Worm (Caenorhabditis elegans) whole organism, late embryonic: ENCODE data around the gene B0334.4.

Experiments
- C38D4.7 ChIP-seq: fragments of 200-800 bp; sonication (Bioruptor generic); optimal IDR thresholded peaks from 2 replicates; lab custom pipeline; 2018; ENCODE audit warnings: mild to moderate bottlenecking, missing genetic modification characterization, moderate library complexity, missing compliant biosample characterization
- F13H6.1 ChIP-seq: sonication (generic microtip); optimal IDR thresholded peaks from 2 replicates; lab custom pipeline; 2016; ENCODE audit warnings: missing genetic modification characterization, missing compliant biosample characterization
- K09A11.1 ChIP-seq: sonication (generic microtip); optimal IDR thresholded peaks from 2 replicates; lab custom pipeline; 2017; ENCODE audit warnings: antibody characterized with exemption, mild to moderate bottlenecking, missing genetic modification characterization, missing compliant biosample characterization; ENCODE audit not compliant: insufficient read depth
- ceh-14 ChIP-seq: sonication (generic microtip); optimal IDR thresholded peaks from 2 replicates; lab custom pipeline; 2016; ENCODE audit warnings: missing genotype, missing genetic modification characterization, missing compliant biosample characterization
- ceh-18 ChIP-seq: sonication (generic microtip); optimal IDR thresholded peaks from 2 replicates; lab custom pipeline; 2016; ENCODE audit warnings: missing genetic modification characterization, missing compliant biosample characterization
- ceh-19 ChIP-seq: fragments of 200-800 bp; sonication (Bioruptor generic); optimal IDR thresholded peaks from 2 replicates; lab custom pipeline; 2018; ENCODE audit warnings: mild to moderate bottlenecking, missing genetic modification characterization, missing compliant biosample characterization
- ceh-2 ChIP-seq: sonication (generic microtip); optimal IDR thresholded peaks from 2 replicates; lab custom pipeline; 2016; ENCODE audit warnings: missing genotype, missing genetic modification characterization, missing compliant biosample characterization
- ceh-22 ChIP-seq: sonication (generic microtip); optimal IDR thresholded peaks from 2 replicates; lab custom pipeline; 2017; ENCODE audit warnings: missing biosample characterization, missing genetic modification characterization
- ceh-45 ChIP-seq: fragments of 200-800 bp; sonication (Bioruptor generic); IDR thresholded peaks from 2 replicates; pipeline ENCODE4 v1.3.6; 2022; ENCODE audit warnings: missing genetic modification reagents, missing genetic modification characterization, missing compliant biosample characterization
- ceh-48 ChIP-seq: sonication (generic microtip); optimal IDR thresholded peaks from 2 replicates; lab custom pipeline; 2016; ENCODE audit warnings: missing genetic modification characterization, inconsistent platforms, missing compliant biosample characterization
- ceh-9 ChIP-seq: sonication (generic microtip); optimal IDR thresholded peaks from 2 replicates; lab custom pipeline; 2016; ENCODE audit warnings: mild to moderate bottlenecking, missing genetic modification characterization, inconsistent platforms, missing compliant biosample characterization
- che-1 ChIP-seq: sonication (generic microtip); optimal IDR thresholded peaks from 2 replicates; lab custom pipeline; 2016; ENCODE audit warnings: mild to moderate bottlenecking, missing genetic modification characterization, missing compliant biosample characterization
- dmd-4 ChIP-seq: sonication (generic microtip); optimal IDR thresholded peaks from 2 replicates; lab custom pipeline; 2016; ENCODE audit warnings: borderline replicate concordance, missing genetic modification characterization, missing compliant biosample characterization
- dve-1 ChIP-seq: sonication (generic microtip); optimal IDR thresholded peaks from 2 replicates; lab custom pipeline; 2017; ENCODE audit warnings: antibody characterized with exemption, mild to moderate bottlenecking, missing genetic modification characterization, missing compliant biosample characterization
- elt-2 ChIP-seq: sonication (generic microtip); optimal IDR thresholded peaks from 2 replicates; lab custom pipeline; 2016; ENCODE audit warnings: missing genetic modification reagents, missing genetic modification characterization, missing compliant biosample characterization
- eyg-1 ChIP-seq: sonication (generic microtip); optimal IDR thresholded peaks from 2 replicates; lab custom pipeline; 2016; ENCODE audit warnings: missing genotype, missing genetic modification characterization, missing compliant biosample characterization
- fax-1 ChIP-seq: sonication (generic microtip); optimal IDR thresholded peaks from 2 replicates; lab custom pipeline; 2016; ENCODE audit warnings: missing genotype, missing genetic modification characterization, missing compliant biosample characterization
- fkh-10 ChIP-seq: fragments of 150-350 bp; optimal IDR thresholded peaks from 2 replicates; lab custom pipeline; 2014; ENCODE audit warnings: missing biosample characterization, missing genetic modification reagents, missing genetic modification characterization
- gmeb-2 ChIP-seq: sonication (generic microtip); optimal IDR thresholded peaks from 2 replicates; lab custom pipeline; 2016; ENCODE audit warnings: missing genetic modification characterization, inconsistent platforms, missing compliant biosample characterization
- hlh-13 ChIP-seq: fragments of 200-800 bp; sonication (Bioruptor generic); optimal IDR thresholded peaks from 2 replicates; lab custom pipeline; 2018; ENCODE audit warnings: mild to moderate bottlenecking, missing genetic modification characterization, missing compliant biosample characterization
- hlh-15 ChIP-seq: sonication (generic microtip); optimal IDR thresholded peaks from 2 replicates; lab custom pipeline; 2016; ENCODE audit warnings: missing genetic modification characterization, missing compliant biosample characterization
- lin-11 ChIP-seq: fragments of 200-800 bp; sonication (Bioruptor generic); optimal IDR thresholded peaks from 2 replicates; lab custom pipeline; 2018; ENCODE audit warnings: mild to moderate bottlenecking, missing genetic modification characterization, missing compliant biosample characterization
- madf-2 ChIP-seq: sonication (generic microtip); optimal IDR thresholded peaks from 2 replicates; lab custom pipeline; 2017; ENCODE audit warnings: missing genetic modification characterization, missing compliant biosample characterization
- nfya-1 ChIP-seq: sonication (generic microtip); optimal IDR thresholded peaks from 2 replicates; lab custom pipeline; 2017; ENCODE audit warnings: missing genetic modification characterization, mild to moderate bottlenecking, missing compliant biosample characterization, antibody characterized with exemption, moderate library complexity
- nhr-11 ChIP-seq: fragments of 150-350 bp; optimal IDR thresholded peaks from 2 replicates; lab custom pipeline; 2014; ENCODE audit warnings: missing biosample characterization, missing genetic modification characterization
- nhr-232 ChIP-seq: sonication (generic microtip); optimal IDR thresholded peaks from 2 replicates; lab custom pipeline; 2016; ENCODE audit warnings: missing genetic modification characterization, missing compliant biosample characterization
- odd-2 ChIP-seq: sonication (generic microtip); optimal IDR thresholded peaks from 2 replicates; lab custom pipeline; 2017; ENCODE audit warnings: antibody characterized with exemption, mild to moderate bottlenecking, missing genetic modification characterization, missing compliant biosample characterization
- pat-9 ChIP-seq: fragments of 200-800 bp; sonication (Bioruptor generic); optimal IDR thresholded peaks from 2 replicates; lab custom pipeline; 2018; ENCODE audit warnings: mild to moderate bottlenecking, missing genetic modification characterization, moderate library complexity, missing compliant biosample characterization
- pax-1 ChIP-seq: fragments of 150-350 bp; optimal IDR thresholded peaks from 2 replicates; lab custom pipeline; 2014; ENCODE audit warnings: missing biosample characterization, missing genetic modification characterization
- pha-2 ChIP-seq: sonication (generic microtip); optimal IDR thresholded peaks from 2 replicates; lab custom pipeline; 2017; ENCODE audit warnings: mild to moderate bottlenecking, missing genetic modification characterization, missing compliant biosample characterization
- pha-4 ChIP-seq: fragments of 150-350 bp; optimal IDR thresholded peaks from 2 replicates; lab custom pipeline; 2018; ENCODE audit warnings: missing biosample characterization, missing genetic modification reagents, missing genetic modification characterization
- ref-2 ChIP-seq: sonication (generic microtip); optimal IDR thresholded peaks from 2 replicates; lab custom pipeline; 2016; ENCODE audit warnings: missing genetic modification characterization, missing compliant biosample characterization
- sdc-2 ChIP-seq: sonication (generic microtip); optimal IDR thresholded peaks from 2 replicates; lab custom pipeline; 2016; ENCODE audit warnings: missing genotype, missing genetic modification characterization, missing compliant biosample characterization
- sox-4 ChIP-seq: sonication (generic microtip); optimal IDR thresholded peaks from 2 replicates; lab custom pipeline; 2017; ENCODE audit warnings: mild to moderate bottlenecking, missing genetic modification characterization, inconsistent platforms, missing compliant biosample characterization
- tbx-2 ChIP-seq: sonication (generic microtip); optimal IDR thresholded peaks from 2 replicates; lab custom pipeline; 2016; ENCODE audit warnings: missing genetic modification characterization, missing compliant biosample characterization
- unc-3 ChIP-seq, 2 experiments: fragments of 200-800 bp in 1 of 2; sonication (Bioruptor generic) in 1 of 2; sonication (generic microtip) in 1 of 2; conservative IDR thresholded peaks in 1 of 2; optimal IDR thresholded peaks in 1 of 2; 2 replicates each; pipeline versions ENCODE4 v1.3.6 to Lab custom; 2016 to 2022; ENCODE audit warnings: missing compliant biosample characterization in 2 of 2, missing genetic modification characterization in 2 of 2, missing genetic modification reagents in 1 of 2
- unc-55 ChIP-seq: sonication (generic microtip); optimal IDR thresholded peaks from 2 replicates; lab custom pipeline; 2017; ENCODE audit warnings: missing biosample characterization, missing genetic modification reagents, missing genetic modification characterization
- zip-5 ChIP-seq: sonication (generic microtip); optimal IDR thresholded peaks from 2 replicates; lab custom pipeline; 2016; ENCODE audit warnings: missing genetic modification characterization, missing compliant biosample characterization

B0334.4 gene

ce11 chrII:11453025-11453424, 42.5 kb upstream of the B0334.4 start, which contains the start of gene rsp-1 (continued):
- TF ChIP-seq fkh-10 (GFP tag; lab: Kevin White, UChicago) (peak; percentile 13), ceh-45 (no peak), sdc-2 (tag; lab: Kevin White, UChicago) (peak; percentile 46), ref-2 (peak; percentile 69), elt-2 (tag; lab: Kevin White, UChicago) (peak; percentile 51), nhr-11 (tag; lab: Kevin White, UChicago) (no peak), eyg-1 (tag; lab: Kevin White, UChicago) (no peak), pat-9 (tag; lab: Kevin White, UChicago) (peak; percentile 49), unc-3 (GFP tag; conservative IDR thresholded peaks at IDR 0.05; lab: Robert Waterston, UW) (no peak), unc-3 (tag; optimal IDR thresholded peaks at IDR 0.05; lab: Kevin White, UChicago) (peak; percentile 66), K09A11.1 (tag; lab: Kevin White, UChicago) (peak; percentile 11), sox-4 (tag; lab: Kevin White, UChicago) (peak; percentile 19), ceh-18 (tag; lab: Kevin White, UChicago) (peak; percentile 77), dve-1 (tag; lab: Kevin White, UChicago) (peak; percentile 67), C38D4.7 (GFP tag; lab: Kevin White, UChicago) (no peak)

DNA sequence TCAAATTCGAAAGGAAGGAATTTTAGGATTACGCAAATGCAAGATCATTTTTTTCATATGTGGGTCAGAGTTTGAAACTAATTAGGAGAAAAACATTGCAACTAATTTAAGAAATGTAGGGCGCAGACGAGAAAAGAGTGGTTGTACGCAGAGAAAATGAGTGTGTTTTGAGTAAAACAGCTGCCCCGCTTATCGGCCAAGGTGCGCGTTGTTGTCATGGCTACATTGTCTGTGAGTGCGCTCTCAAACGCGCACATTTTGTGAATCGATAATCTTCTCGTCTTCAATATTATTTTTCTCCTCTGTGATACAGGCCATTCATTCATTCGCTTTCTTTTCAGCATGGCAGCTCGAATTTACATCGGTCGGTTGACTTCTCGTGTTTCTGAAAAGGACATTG, 41.9 kb upstream of the B0334.4 start:
- TF ChIP-seq ceh-14 (tag; lab: Kevin White, UChicago) (no peak), eyg-1 (tag; lab: Kevin White, UChicago) (no peak), fkh-10 (GFP tag; lab: Kevin White, UChicago) (no peak), unc-3 (GFP tag; conservative IDR thresholded peaks at IDR 0.05; lab: Robert Waterston, UW) (no peak), unc-3 (tag; optimal IDR thresholded peaks at IDR 0.05; lab: Kevin White, UChicago) (no peak), unc-55 (GFP tag; lab: Kevin White, UChicago) (no peak)

DNA sequence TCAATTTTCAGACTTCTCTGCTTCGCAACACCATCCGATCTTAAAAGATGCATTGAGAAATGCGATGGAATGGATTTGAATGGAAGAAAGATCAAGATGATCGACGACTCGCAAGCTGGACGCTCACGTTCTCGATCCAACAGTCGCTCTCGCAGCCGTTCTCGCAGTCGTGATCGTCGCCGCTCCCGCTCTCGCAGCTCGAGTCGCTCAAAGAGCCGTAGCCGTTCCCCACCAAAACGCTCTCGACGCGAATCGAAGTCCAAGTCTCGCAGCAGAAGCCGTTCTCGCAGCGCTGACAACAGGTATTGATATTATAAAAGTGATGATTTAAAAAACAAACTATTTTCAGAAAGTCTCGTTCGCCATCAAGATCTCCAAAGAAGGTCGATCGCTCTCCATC, 40.4 kb upstream of the B0334.4 start:
- TF ChIP-seq sdc-2 (tag; lab: Kevin White, UChicago) (no peak), fax-1 (tag; lab: Kevin White, UChicago) (no peak), nhr-232 (tag; lab: Kevin White, UChicago) (no peak), hlh-13 (GFP tag; lab: Kevin White, UChicago) (no peak), ceh-22 (tag; lab: Kevin White, UChicago) (no peak), che-1 (no peak), zip-5 (no peak), ceh-18 (tag; lab: Kevin White, UChicago) (no peak), ceh-19 (GFP tag; lab: Kevin White, UChicago) (no peak), pha-2 (tag; lab: Kevin White, UChicago) (no peak), gmeb-2 (tag; lab: Kevin White, UChicago) (no peak), lin-11 (no peak), ceh-14 (tag; lab: Kevin White, UChicago) (no peak), K09A11.1 (tag; lab: Kevin White, UChicago) (no peak), pax-1 (tag; lab: Kevin White, UChicago) (no peak), pha-4 (tag; lab: Kevin White, UChicago) (no peak)

DNA sequence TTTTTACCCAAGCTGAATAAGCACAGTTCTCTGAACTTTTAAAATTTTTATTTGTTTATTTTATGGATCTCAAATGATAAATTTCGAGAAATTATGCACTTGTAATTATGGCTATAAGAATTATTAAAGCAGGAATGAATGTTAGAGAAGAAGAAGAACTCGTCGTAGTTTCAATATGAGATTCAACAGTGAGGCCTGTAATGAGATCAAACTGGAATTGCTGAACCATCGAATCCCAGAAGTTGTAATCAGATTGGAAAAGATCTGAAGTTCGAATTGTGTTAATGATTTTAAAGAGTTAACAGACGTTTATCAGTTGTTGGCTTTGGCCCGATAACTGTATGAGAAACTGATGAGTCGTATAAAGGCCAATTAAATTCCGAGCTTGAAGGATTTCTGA, 39.8 kb upstream of the B0334.4 start:
- TF ChIP-seq hlh-15, result no peak

- TF ChIP-seq ceh-22 (tag; lab: Kevin White, UChicago), result no peak
- no peak for TF ChIP-seq nhr-11 (tag; lab: Kevin White, UChicago)
- TF ChIP-seq ceh-19 (GFP tag; lab: Kevin White, UChicago), result no peak
- no peak for TF ChIP-seq ceh-2
- no peak for TF ChIP-seq tbx-2 (tag; lab: Kevin White, UChicago)
- no peak for TF ChIP-seq ceh-45
- TF ChIP-seq pha-2 (tag; lab: Kevin White, UChicago), result no peak
- TF ChIP-seq dmd-4 (tag; lab: Kevin White, UChicago), result no peak
- no peak for TF ChIP-seq F13H6.1 (tag; lab: Kevin White, UChicago)
- no peak for TF ChIP-seq madf-2 (tag; lab: Kevin White, UChicago)
- TF ChIP-seq dve-1 (tag; lab: Kevin White, UChicago), result no peak
- TF ChIP-seq sox-4 (tag; lab: Kevin White, UChicago), result no peak
- TF ChIP-seq ceh-48 (tag; lab: Kevin White, UChicago), result no peak
- TF ChIP-seq odd-2, result no peak
- TF ChIP-seq pat-9 (tag; lab: Kevin White, UChicago), result no peak
- no peak for TF ChIP-seq ceh-9 (tag; lab: Kevin White, UChicago)
- no peak for TF ChIP-seq nfya-1
- TF ChIP-seq, all 69 proteins: peak for 0
These were observed 35.6 kb upstream of the B0334.4 start for ce11 chrII:11459883-11460282.
